Worm (Caenorhabditis elegans) whole organism, midembryonic: ENCODE measurements around the gene C53A5.16.

Experiments used
- T22C8.4 ChIP-seq: fragments of 200-800 bp; sonication (Bioruptor generic); IDR thresholded peaks from 2 replicates; pipeline ENCODE4 v1.3.6; 2022; ENCODE audit warnings: missing genetic modification characterization, missing compliant biosample characterization
- cog-1 ChIP-seq: sonication (generic microtip); optimal IDR thresholded peaks from 2 replicates; lab custom pipeline; 2016; ENCODE audit warnings: missing genetic modification characterization, missing compliant biosample characterization
- flt-1 ChIP-seq: fragments of 200-800 bp; sonication (Bioruptor generic); IDR thresholded peaks from 2 replicates; pipeline ENCODE4 v1.3.6; 2022; ENCODE audit warnings: missing genetic modification characterization, missing compliant biosample characterization
- klf-2 ChIP-seq: fragments of 200-800 bp; sonication (Bioruptor generic); conservative IDR thresholded peaks from 2 replicates; pipeline ENCODE4 v1.3.6; 2022; ENCODE audit warnings: missing genetic modification reagents, missing genetic modification characterization, missing compliant biosample characterization
- med-1 ChIP-seq: sonication (generic microtip); optimal IDR thresholded peaks from 2 replicates; lab custom pipeline; 2017; ENCODE audit warnings: missing genetic modification characterization, mild to moderate bottlenecking, missing compliant biosample characterization, antibody characterized with exemption, missing genetic modification reagents; ENCODE audit not compliant: insufficient read depth
- ref-1 ChIP-seq: fragments of 200-800 bp; sonication (Bioruptor generic); conservative IDR thresholded peaks from 2 replicates; pipeline ENCODE4 v1.3.6; 2022; ENCODE audit warnings: missing genetic modification reagents, missing genetic modification characterization, missing compliant biosample characterization
- tab-1 ChIP-seq: fragments of 200-800 bp; sonication (Bioruptor generic); IDR thresholded peaks from 2 replicates; pipeline ENCODE4 v1.3.6; 2022; ENCODE audit warnings: missing genetic modification characterization, missing compliant biosample characterization
- ztf-29 ChIP-seq: fragments of 200-800 bp; sonication (Bioruptor generic); IDR thresholded peaks from 2 replicates; pipeline ENCODE4 v1.3.6; 2022; ENCODE audit warnings: missing genetic modification reagents, missing genetic modification characterization, missing compliant biosample characterization

ce11 chrV:14522514-14522913 is at the start of gene C53A5.16:
- TF ChIP-seq ztf-29 (GFP tag; lab: Robert Waterston, UW) (no peak), klf-2 (GFP tag; lab: Robert Waterston, UW) (no peak), cog-1 (tag; lab: Kevin White, UChicago) (no peak), med-1 (GFP tag; lab: Kevin White, UChicago) (no peak), tab-1 (no peak), flt-1 (GFP tag; lab: Robert Waterston, UW) (no peak), ref-1 (GFP tag; lab: Robert Waterston, UW) (no peak), T22C8.4 (no peak)
